Fruit fly (Drosophila melanogaster): ENCODE measurements around the gene CG32365.

- TF ChIP-seq CG7963 (GFP tag; IDR thresholded peaks at IDR 0.05; ENCODE audit: partially characterized antibody): no peak
- TF ChIP-seq p53 (GFP tag; optimal IDR thresholded peaks at IDR 0.05): no peak
- TF ChIP-seq sima (GFP tag; optimal IDR thresholded peaks at IDR 0.05): no peak
- no peak for TF ChIP-seq caup (GFP tag; optimal IDR thresholded peaks at IDR 0.05; ENCODE audit: severe bottlenecking)
- TF ChIP-seq croc (GFP tag; conservative IDR thresholded peaks at IDR 0.05): peak; percentile 44; the same call in 2 of the 3 replicates
- no peak for TF ChIP-seq Antp (GFP tag; optimal IDR thresholded peaks at IDR 0.05)
These were observed 6.9 kb downstream of the CG32365 start for dm6 chr3L:7875606-7876366.

Data from whole organism, embryonic.